2 fruit fly cellular contexts compared by ENCODE assay signal in the genomic region with DNA sequence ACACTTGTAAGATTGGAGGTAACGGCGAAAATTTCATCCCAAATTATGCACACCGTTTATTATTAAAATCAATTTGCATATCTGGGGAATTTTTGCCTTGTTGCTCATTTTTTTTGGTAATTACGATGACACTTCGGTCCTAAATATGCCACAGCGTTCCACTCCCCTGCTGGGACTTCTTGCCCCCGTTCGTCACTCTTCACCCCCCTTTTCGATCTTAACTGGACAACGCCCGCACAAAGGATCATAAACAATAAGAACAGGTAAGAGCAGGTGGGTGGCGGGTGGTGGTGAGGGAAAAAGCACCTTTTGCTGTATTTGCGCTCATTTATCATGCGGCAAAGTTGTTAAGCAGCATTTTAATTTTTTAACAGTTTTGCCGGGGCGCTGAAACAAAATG.
A peak's percentile ranks its signal among the peaks of the same experiment; 100 is the strongest.
TF ChIP-seq lines count a peak whose summit lies in the region.

No protein-coding gene starts in this region.

TF ChIP-seq in whole organism, prepupa, 60 proteins besides CTCF, POLR2A, EP300 and RAD21:
- TF ChIP-seq svp (GFP tag; lab: Kevin White, UChicago) = peak; percentile 11
- TF ChIP-seq Sox14 (GFP tag; optimal IDR thresholded peaks at IDR 0.05; lab: Kevin White, UChicago) = peak; percentile 55
- TF ChIP-seq CG11902 (GFP tag; optimal IDR thresholded peaks at IDR 0.05; lab: Kevin White, UChicago) = no peak

TF ChIP-seq in whole organism, wandering third instar larva, 38 proteins besides CTCF, POLR2A, EP300 and RAD21:
- TF ChIP-seq br (GFP tag; optimal IDR thresholded peaks at IDR 0.05; lab: Kevin White, UChicago) (peak; percentile 12), Jra (GFP tag; optimal IDR thresholded peaks at IDR 0.05; lab: Kevin White, UChicago) (no peak), Rel (GFP tag; optimal IDR thresholded peaks at IDR 0.05; lab: Kevin White, UChicago) (no peak), Rel (tag; optimal IDR thresholded peaks at IDR 0.05; lab: Kevin White, UChicago) (peak; percentile 65)
